Fruit fly (Drosophila melanogaster): Measurements from ENCODE around the gene CG5849.

DNA sequence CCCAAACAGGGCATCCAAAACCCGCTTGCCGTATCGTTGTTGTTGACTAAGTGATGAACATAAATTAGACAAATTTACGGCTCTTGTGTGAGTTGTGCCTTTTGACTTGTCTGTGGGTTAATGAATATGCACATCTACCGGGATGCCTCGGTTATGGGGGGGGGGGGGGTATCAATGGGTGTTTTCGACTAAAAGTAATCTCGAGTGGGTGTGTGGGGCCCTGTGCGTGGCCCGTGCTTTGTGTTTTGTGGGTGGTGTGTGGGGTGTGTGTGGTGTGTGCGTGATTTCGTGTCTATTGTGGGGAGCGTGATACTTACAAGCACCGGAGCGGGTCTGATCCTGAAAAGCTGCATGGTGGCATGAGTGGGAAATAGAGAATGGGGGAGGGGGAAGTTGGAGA, 50.5 kb downstream of the CG5849 start:
- TF ChIP-seq CG8632 (GFP tag; optimal IDR thresholded peaks at IDR 0.05) (no peak), Sox15 (GFP tag; optimal IDR thresholded peaks at IDR 0.05) (no peak), fkh (GFP tag; optimal IDR thresholded peaks at IDR 0.05) (no peak)
